Worm (Caenorhabditis elegans) whole organism, L4 larva: ENCODE data around the gene K11H12.6.

Experiments
- F10B5.3 ChIP-seq: sonication (generic microtip); optimal IDR thresholded peaks from 2 replicates; lab custom pipeline; 2016; ENCODE audit warnings: mild to moderate bottlenecking, missing genetic modification characterization, missing compliant biosample characterization
- F26F4.8 ChIP-seq: fragments of 200-800 bp; sonication (Bioruptor generic); conservative IDR thresholded peaks from 2 replicates; pipeline ENCODE4 v1.3.6; 2022; ENCODE audit warnings: missing genetic modification characterization, missing compliant biosample characterization
- F44E2.7 ChIP-seq: fragments of 200-800 bp; sonication (Bioruptor generic); IDR thresholded peaks from 2 replicates; pipeline ENCODE4 v2.1.2; 2022; ENCODE audit warnings: missing genetic modification characterization, missing compliant biosample characterization
- T26A8.4 ChIP-seq: fragments of 200-800 bp; sonication (Bioruptor generic); IDR thresholded peaks from 2 replicates; pipeline ENCODE4 v1.3.6; 2022; ENCODE audit warnings: missing genetic modification characterization, missing compliant biosample characterization
- ZK546.5 ChIP-seq, 2 experiments: sonication (generic microtip); optimal IDR thresholded peaks; 2 replicates each; lab custom pipeline; 2017; ENCODE audit warnings: missing biosample characterization in 2 of 2, missing genetic modification characterization in 2 of 2
- aha-1 ChIP-seq: fragments of 150-350 bp; peaks from one replicate; lab custom pipeline; 2014; ENCODE audit warnings: missing biosample characterization, missing genetic modification characterization
- arid-1 ChIP-seq: fragments of 200-800 bp; sonication (Bioruptor generic); conservative IDR thresholded peaks from 2 replicates; pipeline ENCODE4 v1.3.6; 2022; ENCODE audit warnings: missing genetic modification reagents, missing genetic modification characterization, missing compliant biosample characterization
- attf-4 ChIP-seq: sonication (generic microtip); optimal IDR thresholded peaks from 3 replicates; lab custom pipeline; 2017; ENCODE audit warnings: missing biosample characterization, missing genetic modification characterization
- ceh-20 ChIP-seq: fragments of 200-800 bp; sonication (Bioruptor generic); IDR thresholded peaks from 2 replicates; pipeline ENCODE4 v1.3.6; 2022; ENCODE audit warnings: missing genetic modification reagents, missing genetic modification characterization, missing compliant biosample characterization
- ceh-28 ChIP-seq: fragments of 150-350 bp; optimal IDR thresholded peaks from 2 replicates; lab custom pipeline; 2014; ENCODE audit warnings: missing biosample characterization, missing genetic modification reagents, missing genetic modification characterization
- ctbp-1 ChIP-seq: fragments of 200-800 bp; sonication (Bioruptor generic); IDR thresholded peaks from 2 replicates; pipeline ENCODE4 v1.3.6; 2022; ENCODE audit warnings: missing genetic modification reagents, missing genetic modification characterization, missing compliant biosample characterization
- daf-16 ChIP-seq, 3 experiments: sonication (generic microtip); optimal IDR thresholded peaks; 2 replicates each; lab custom pipeline; 2016 to 2017; ENCODE audit warnings: missing genetic modification characterization in 3 of 3, missing genetic modification reagents in 3 of 3, mild to moderate bottlenecking in 2 of 3, missing compliant biosample characterization in 2 of 3, missing biosample characterization in 1 of 3, moderate library complexity in 1 of 3
- daf-19 ChIP-seq: fragments of 200-800 bp; sonication (Bioruptor generic); conservative IDR thresholded peaks from 2 replicates; pipeline ENCODE4 v1.3.6; 2022; ENCODE audit warnings: missing genetic modification characterization, missing compliant biosample characterization
- daf-8 ChIP-seq: fragments of 200-800 bp; sonication (Bioruptor generic); IDR thresholded peaks from 2 replicates; pipeline ENCODE4 v1.3.6; 2022; ENCODE audit warnings: missing genetic modification characterization, missing compliant biosample characterization
- dmd-6 ChIP-seq: fragments of 200-800 bp; sonication (Bioruptor generic); IDR thresholded peaks from 2 replicates; pipeline ENCODE4 v1.3.6; 2022; ENCODE audit warnings: missing genetic modification reagents, missing genetic modification characterization, missing compliant biosample characterization
- dmd-8 ChIP-seq: fragments of 200-800 bp; sonication (Bioruptor generic); IDR thresholded peaks from 2 replicates; pipeline ENCODE4 v1.3.6; 2022; ENCODE audit warnings: missing genetic modification characterization, missing compliant biosample characterization
- dpl-1 ChIP-seq: fragments of 150-350 bp; optimal IDR thresholded peaks from 2 replicates; lab custom pipeline; 2014; ENCODE audit warnings: missing biosample characterization, missing genetic modification reagents, missing genetic modification characterization
- egl-27 ChIP-seq: sonication (generic microtip); optimal IDR thresholded peaks from 3 replicates; lab custom pipeline; 2017; ENCODE audit warnings: missing biosample characterization, missing genetic modification reagents, missing genetic modification characterization
- gei-8 ChIP-seq: fragments of 200-800 bp; sonication (Bioruptor generic); optimal IDR thresholded peaks from 2 replicates; lab custom pipeline; 2018; ENCODE audit warnings: mild to moderate bottlenecking, missing genetic modification characterization, missing compliant biosample characterization
- hif-1 ChIP-seq, 2 experiments: sonication (generic microtip); optimal IDR thresholded peaks; 2 replicates each; lab custom pipeline; 2016 to 2017; ENCODE audit warnings: missing compliant biosample characterization in 2 of 2, missing genetic modification characterization in 2 of 2, missing genetic modification reagents in 2 of 2, missing genotype in 2 of 2, mild to moderate bottlenecking in 1 of 2
- hlh-30 ChIP-seq: sonication (generic microtip); optimal IDR thresholded peaks from 2 replicates; lab custom pipeline; 2017; ENCODE audit warnings: antibody characterized with exemption, mild to moderate bottlenecking, missing genetic modification characterization, missing compliant biosample characterization; ENCODE audit not compliant: insufficient read depth
- hmg-1.1 ChIP-seq: fragments of 200-800 bp; sonication (Bioruptor generic); IDR thresholded peaks from 2 replicates; pipeline ENCODE4 v1.3.6; 2022; ENCODE audit warnings: missing genetic modification reagents, missing genetic modification characterization, missing compliant biosample characterization
- jun-1 ChIP-seq: fragments of 150-350 bp; optimal IDR thresholded peaks from 2 replicates; lab custom pipeline; 2014; ENCODE audit warnings: missing biosample characterization, missing genetic modification reagents, missing genetic modification characterization
- lim-7 ChIP-seq: fragments of 200-800 bp; sonication (Bioruptor generic); IDR thresholded peaks from 2 replicates; pipeline ENCODE4 v1.3.6; 2022; ENCODE audit warnings: missing genetic modification characterization, missing compliant biosample characterization
- lin-13 ChIP-seq: fragments of 150-350 bp; optimal IDR thresholded peaks from 2 replicates; lab custom pipeline; 2014; ENCODE audit warnings: missing biosample characterization, missing genetic modification reagents, missing genetic modification characterization
- lin-15B ChIP-seq: fragments of 150-350 bp; sonication (generic microtip); optimal IDR thresholded peaks from 3 replicates; lab custom pipeline; 2014; ENCODE audit warnings: missing biosample characterization, missing genetic modification characterization
- lin-29 ChIP-seq: fragments of 200-800 bp; sonication (Bioruptor generic); IDR thresholded peaks from 2 replicates; pipeline ENCODE4 v1.3.6; 2022; ENCODE audit warnings: missing genetic modification reagents, missing genetic modification characterization, missing compliant biosample characterization
- lin-38 ChIP-seq: fragments of 200-800 bp; sonication (Bioruptor generic); IDR thresholded peaks from 2 replicates; pipeline ENCODE4 v1.3.6; 2022; ENCODE audit warnings: missing genetic modification reagents, missing genetic modification characterization, missing compliant biosample characterization
- lir-3 ChIP-seq: sonication (generic microtip); optimal IDR thresholded peaks from 2 replicates; lab custom pipeline; 2016; ENCODE audit warnings: mild to moderate bottlenecking, missing genetic modification characterization, missing compliant biosample characterization
- lsy-2 ChIP-seq, 2 experiments: fragments of 150-350 bp in 1 of 2; sonication (generic microtip) in 1 of 2; optimal IDR thresholded peaks; 2 replicates each; lab custom pipeline; 2014 to 2017; ENCODE audit warnings: missing biosample characterization in 2 of 2, missing genetic modification characterization in 2 of 2
- madf-9 ChIP-seq: fragments of 200-800 bp; sonication (Bioruptor generic); conservative IDR thresholded peaks from 2 replicates; pipeline ENCODE4 v1.3.6; 2022; ENCODE audit warnings: missing genetic modification reagents, missing genetic modification characterization, missing compliant biosample characterization
- mdt-29 ChIP-seq: fragments of 200-800 bp; sonication (Bioruptor generic); IDR thresholded peaks from 2 replicates; pipeline ENCODE4 v1.3.6; 2022; ENCODE audit warnings: missing genetic modification reagents, missing genetic modification characterization, missing compliant biosample characterization
- mes-2 ChIP-seq: sonication (generic microtip); optimal IDR thresholded peaks from 2 replicates; lab custom pipeline; 2016; ENCODE audit warnings: missing genotype, mild to moderate bottlenecking, missing genetic modification characterization, missing compliant biosample characterization; ENCODE audit not compliant: poor library complexity, severe bottlenecking
- nhr-11 ChIP-seq: fragments of 150-350 bp; optimal IDR thresholded peaks from 2 replicates; lab custom pipeline; 2014; ENCODE audit warnings: missing biosample characterization, missing genetic modification characterization
- nhr-111 ChIP-seq: fragments of 200-800 bp; sonication (Bioruptor generic); optimal IDR thresholded peaks from 2 replicates; lab custom pipeline; 2018; ENCODE audit warnings: mild to moderate bottlenecking, missing genetic modification characterization, missing compliant biosample characterization
- nhr-237 ChIP-seq: sonication (generic microtip); optimal IDR thresholded peaks from 2 replicates; lab custom pipeline; 2017; ENCODE audit warnings: missing biosample characterization, missing genetic modification characterization
- nhr-28 ChIP-seq: fragments of 150-350 bp; optimal IDR thresholded peaks from 2 replicates; lab custom pipeline; 2014; ENCODE audit warnings: missing biosample characterization, missing genetic modification characterization
- nhr-6 ChIP-seq: fragments of 150-350 bp; optimal IDR thresholded peaks from 2 replicates; lab custom pipeline; 2014; ENCODE audit warnings: missing biosample characterization, missing genetic modification characterization
- nhr-77 ChIP-seq: fragments of 150-350 bp; optimal IDR thresholded peaks from 2 replicates; lab custom pipeline; 2014; ENCODE audit warnings: missing biosample characterization, missing genetic modification characterization
- pha-4 ChIP-seq, 2 experiments: fragments of 150-350 bp in 1 of 2; fragments of 200-800 bp in 1 of 2; sonication (Bioruptor generic) in 1 of 2; IDR thresholded peaks in 1 of 2; optimal IDR thresholded peaks in 1 of 2; 2 replicates each; pipeline versions ENCODE4 v1.3.6 to Lab custom; 2014 to 2022; ENCODE audit warnings: missing genetic modification characterization in 2 of 2, missing genetic modification reagents in 2 of 2, missing biosample characterization in 1 of 2, missing compliant biosample characterization in 1 of 2
- pqm-1 ChIP-seq: sonication (generic microtip); optimal IDR thresholded peaks from 2 replicates; lab custom pipeline; 2017; ENCODE audit warnings: missing biosample characterization, missing genetic modification characterization
- sdz-12 ChIP-seq: fragments of 200-800 bp; sonication (Bioruptor generic); optimal IDR thresholded peaks from 2 replicates; lab custom pipeline; 2018; ENCODE audit warnings: mild to moderate bottlenecking, missing genetic modification characterization, missing compliant biosample characterization
- skn-1 ChIP-seq: fragments of 150-350 bp; optimal IDR thresholded peaks from 2 replicates; lab custom pipeline; 2014; ENCODE audit warnings: missing biosample characterization, missing genetic modification characterization
- snpc-1.2 ChIP-seq: fragments of 200-800 bp; sonication (Bioruptor generic); IDR thresholded peaks from 2 replicates; pipeline ENCODE4 v1.3.6; 2022; ENCODE audit warnings: missing genetic modification reagents, missing genetic modification characterization, missing compliant biosample characterization
- snpc-4 ChIP-seq: fragments of 150-350 bp; optimal IDR thresholded peaks from 2 replicates; lab custom pipeline; 2014; ENCODE audit warnings: missing biosample characterization, missing genetic modification characterization
- tag-97 ChIP-seq: fragments of 200-800 bp; sonication (Bioruptor generic); IDR thresholded peaks from 2 replicates; pipeline ENCODE4 v1.3.6; 2022; ENCODE audit warnings: missing genetic modification characterization, missing compliant biosample characterization
- tra-1 ChIP-seq: fragments of 200-800 bp; sonication (Bioruptor generic); IDR thresholded peaks from 2 replicates; pipeline ENCODE4 v1.3.6; 2022; ENCODE audit warnings: missing genetic modification reagents, missing genetic modification characterization, missing compliant biosample characterization
- unc-130 ChIP-seq: sonication (generic microtip); optimal IDR thresholded peaks from 2 replicates; lab custom pipeline; 2016; ENCODE audit warnings: missing genetic modification reagents, missing genetic modification characterization, missing compliant biosample characterization
- zip-11 ChIP-seq: fragments of 200-800 bp; sonication (Bioruptor generic); IDR thresholded peaks from 2 replicates; pipeline ENCODE4 v1.3.6; 2022; ENCODE audit warnings: missing genetic modification characterization, missing compliant biosample characterization

The K11H12.6 gene

ce11 chrIV:653138-653848 lies 13.8 kb upstream of the K11H12.6 start, which contains the start of gene K11H12.1 (continued):
- TF ChIP-seq T26A8.4 (0 out of 2 replicates have a peak, but pooled peaks have one; percentile 39), daf-16 (GFP tag; optimal IDR thresholded peaks at IDR 0.05; lab: Kevin White, UChicago) (no peak), daf-16 (tag; optimal IDR thresholded peaks at IDR 0.05; lab: Kevin White, UChicago) (no peak), lim-7 (GFP tag; lab: Robert Waterston, UW) (peak; percentile 54; the same call in 1 of the 2 replicates), tag-97 (GFP tag; lab: Robert Waterston, UW) (no peak), jun-1 (tag; lab: Kevin White, UChicago) (no peak), hlh-30 (tag; lab: Kevin White, UChicago) (no peak), nhr-237 (tag; lab: Kevin White, UChicago) (no peak), tra-1 (0 out of 2 replicates have a peak, but pooled peaks have one; percentile 17), pha-4 (GFP tag; IDR thresholded peaks at IDR 0.05; lab: Robert Waterston, UW) (peak; percentile 43; the same call in 1 of the 2 replicates), pha-4 (tag; optimal IDR thresholded peaks at IDR 0.05; lab: Kevin White, UChicago) (no peak), dmd-8 (peak; percentile 54; the same call in 1 of the 2 replicates), skn-1 (no peak), attf-4 (tag; lab: Kevin White, UChicago) (no peak), daf-19 (GFP tag; lab: Robert Waterston, UW) (peak; percentile 76; the same call in 1 of the 2 replicates), lin-29 (GFP tag; lab: Robert Waterston, UW) (no peak), pqm-1 (tag; lab: Kevin White, UChicago) (no peak), arid-1 (GFP tag; lab: Robert Waterston, UW) (no peak), ctbp-1 (no peak; the same call in 1 of the 2 replicates), nhr-77 (tag; lab: Kevin White, UChicago) (no peak), madf-9 (GFP tag; lab: Robert Waterston, UW) (no peak), mes-2 (tag; lab: Kevin White, UChicago) (no peak), unc-130 (GFP tag; lab: Kevin White, UChicago) (no peak), ceh-20 (no peak), snpc-1.2 (peak; percentile 72; the same call in 1 of the 2 replicates), hmg-1.1 (GFP tag; lab: Robert Waterston, UW) (no peak), snpc-4 (tag; lab: Kevin White, UChicago) (no peak), F44E2.7 (GFP tag; lab: Robert Waterston, UW) (no peak), egl-27 (tag; lab: Kevin White, UChicago) (no peak), dpl-1 (no peak), ZK546.5 (tag; optimal IDR thresholded peaks at IDR 0.05; lab: Kevin White, UChicago) (no peak), zip-11 (no peak), nhr-11 (tag; lab: Kevin White, UChicago) (no peak), nhr-111 (GFP tag; lab: Kevin White, UChicago) (peak; percentile 46), lin-13 (GFP tag; lab: Kevin White, UChicago) (no peak), F26F4.8 (no peak), mdt-29 (GFP tag; lab: Robert Waterston, UW) (0 out of 2 replicates have a peak, but pooled peaks have one; percentile 18), dmd-6 (GFP tag; lab: Robert Waterston, UW) (no peak), nhr-28 (no peak), sdz-12 (GFP tag; lab: Kevin White, UChicago) (no peak), lir-3 (no peak), lin-15B (tag; lab: Kevin White, UChicago) (no peak), lsy-2 (tag; optimal IDR thresholded peaks at IDR 0.05; lab: Kevin White, UChicago) (peak in 1 of 2 experiments; percentile 8), F10B5.3 (no peak), ceh-28 (tag; lab: Kevin White, UChicago) (no peak), lin-38 (GFP tag; lab: Robert Waterston, UW) (peak; percentile 68), aha-1 (tag; lab: Kevin White, UChicago) (no peak), nhr-6 (no peak), daf-8 (GFP tag; lab: Robert Waterston, UW) (no peak), hif-1 (tag; optimal IDR thresholded peaks at IDR 0.05; lab: Kevin White, UChicago) (no peak), gei-8 (no peak)
